Worm (Caenorhabditis elegans) whole organism, L4 larva: Measurements from ENCODE around the gene gex-2.

Source experiments
- aly-2 ChIP-seq: sonication (generic microtip); optimal IDR thresholded peaks from 2 replicates; lab custom pipeline; 2018; ENCODE audit warnings: missing biosample characterization, missing genetic modification characterization
- ceh-32 ChIP-seq: sonication (generic microtip); optimal IDR thresholded peaks from 2 replicates; lab custom pipeline; 2016; ENCODE audit warnings: mild to moderate bottlenecking, missing genetic modification characterization, missing compliant biosample characterization; ENCODE audit not compliant: poor library complexity
- gei-8 ChIP-seq: fragments of 200-800 bp; sonication (Bioruptor generic); optimal IDR thresholded peaks from 2 replicates; lab custom pipeline; 2018; ENCODE audit warnings: mild to moderate bottlenecking, missing genetic modification characterization, missing compliant biosample characterization
- jun-1 ChIP-seq: fragments of 150-350 bp; optimal IDR thresholded peaks from 2 replicates; lab custom pipeline; 2014; ENCODE audit warnings: missing biosample characterization, missing genetic modification reagents, missing genetic modification characterization
- lin-15B ChIP-seq: fragments of 150-350 bp; sonication (generic microtip); optimal IDR thresholded peaks from 3 replicates; lab custom pipeline; 2014; ENCODE audit warnings: missing biosample characterization, missing genetic modification characterization
- nhr-11 ChIP-seq: fragments of 150-350 bp; optimal IDR thresholded peaks from 2 replicates; lab custom pipeline; 2014; ENCODE audit warnings: missing biosample characterization, missing genetic modification characterization
- unc-39 ChIP-seq: sonication (generic microtip); optimal IDR thresholded peaks from 2 replicates; lab custom pipeline; 2017; ENCODE audit warnings: missing biosample characterization, missing genetic modification characterization
- unc-62 ChIP-seq, 3 experiments: fragments of 150-350 bp in 1 of 3; sonication (generic microtip); optimal IDR thresholded peaks in 2 of 3; peaks in 1 of 3; 1 replicate in 1 of 3; 2 replicates in 2 of 3; lab custom pipeline; 2014 to 2017; ENCODE audit warnings: missing biosample characterization in 3 of 3, missing genetic modification characterization in 3 of 3, missing genetic modification reagents in 3 of 3, missing genotype in 1 of 3
- ztf-11 ChIP-seq: fragments of 150-350 bp; optimal IDR thresholded peaks from 2 replicates; lab custom pipeline; 2014; ENCODE audit warnings: missing biosample characterization, missing genetic modification characterization

DNA sequence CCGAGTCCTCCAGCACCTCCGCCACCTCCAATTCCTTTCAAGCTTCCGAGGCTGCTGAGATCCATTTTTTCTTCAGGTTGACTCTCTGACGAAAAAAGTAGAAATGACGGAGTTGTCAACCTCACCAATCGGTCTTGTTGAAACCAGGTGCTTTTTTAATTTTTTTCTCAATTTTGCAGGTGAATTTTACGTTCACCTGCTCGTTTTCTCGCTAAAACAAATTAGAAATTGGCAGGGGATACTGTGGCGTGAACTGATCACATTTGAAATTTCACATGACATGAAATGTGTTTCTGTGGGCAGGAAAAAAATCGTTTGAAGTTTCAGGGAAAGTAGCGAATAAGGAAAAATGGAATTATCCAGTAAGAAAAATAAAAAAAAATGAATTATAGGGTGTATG, 19.8 kb downstream of the gex-2 start, which contains the start of gene C18H7.6:
- TF ChIP-seq unc-62 (GFP tag; optimal IDR thresholded peaks at IDR 0.05 in 1 of 2; lab: Kevin White, UChicago), result no peak
- no peak for TF ChIP-seq unc-62 (tag; optimal IDR thresholded peaks at IDR 0.05; lab: Kevin White, UChicago)
- no peak for TF ChIP-seq gei-8 (GFP tag; lab: Kevin White, UChicago)
- TF ChIP-seq ztf-11 (tag; lab: Kevin White, UChicago), result no peak
- TF ChIP-seq unc-39 (tag; lab: Kevin White, UChicago), result no peak
- TF ChIP-seq aly-2 (tag; lab: Kevin White, UChicago), result no peak
- TF ChIP-seq nhr-11, result no peak
- TF ChIP-seq jun-1 (tag; lab: Kevin White, UChicago), result no peak
- no peak for TF ChIP-seq lin-15B (tag; lab: Kevin White, UChicago)
- TF ChIP-seq ceh-32, result no peak
